Worm (Caenorhabditis elegans): ENCODE measurements around the gene sra-1.

The sra-1 gene

DNA sequence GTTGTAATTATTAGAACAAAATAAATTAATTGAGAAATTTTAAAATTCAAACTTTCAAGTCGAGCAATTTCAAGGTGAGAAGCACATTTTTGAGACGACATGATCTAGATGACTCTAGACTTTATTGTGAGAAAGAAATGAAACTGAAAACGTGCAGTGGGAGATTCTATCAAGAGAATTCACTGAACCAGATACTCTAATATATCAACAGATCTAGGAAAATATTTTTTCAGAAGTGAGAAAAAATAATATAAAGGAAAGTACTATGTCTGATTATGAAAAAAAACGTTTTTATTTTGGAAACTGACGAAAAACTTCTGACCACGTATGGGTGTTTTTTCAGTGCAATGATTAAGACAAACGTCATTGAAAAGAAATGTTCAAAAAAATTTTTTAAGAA, 19.3 kb upstream of the sra-1 start, which contains the start of gene sra-3:
sra-3 (minus strand) TSS at position 101 of the 400 bp plus-strand sequence.
- no peak for TF ChIP-seq nhr-237 (tag; optimal IDR thresholded peaks at IDR 0.05)
- TF ChIP-seq sptf-1 (tag; optimal IDR thresholded peaks at IDR 0.05), result no peak
- TF ChIP-seq blmp-1 (tag; optimal IDR thresholded peaks at IDR 0.05), result no peak
- TF ChIP-seq ceh-83 (GFP tag; optimal IDR thresholded peaks at IDR 0.05), result no peak
- TF ChIP-seq cnd-1 (tag; optimal IDR thresholded peaks at IDR 0.05), result no peak
- TF ChIP-seq snpc-4 (tag; optimal IDR thresholded peaks at IDR 0.05), result no peak
- TF ChIP-seq nhr-76 (tag; optimal IDR thresholded peaks at IDR 0.05), result no peak
- TF ChIP-seq pha-4 (tag; optimal IDR thresholded peaks at IDR 0.05), result no peak

DNA sequence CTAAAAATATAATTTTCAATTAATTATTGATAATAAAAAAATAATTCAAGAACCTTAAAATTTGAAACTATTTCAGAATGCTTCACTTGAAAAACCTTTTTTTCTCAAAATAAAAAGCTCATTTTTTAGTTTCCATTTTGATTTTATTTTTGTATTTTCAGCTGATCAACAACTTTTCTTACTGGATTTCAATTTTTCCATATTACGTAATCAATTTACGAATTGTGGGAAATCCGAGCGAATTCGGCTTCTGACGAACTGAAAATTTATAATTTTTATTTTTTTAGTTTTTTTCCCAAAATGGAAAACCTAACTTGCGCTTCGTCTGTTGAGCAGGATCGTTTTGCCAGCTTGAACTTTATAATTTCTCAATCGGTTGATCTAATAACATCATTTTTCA, 16.0 kb upstream of the sra-1 start, which contains the start of gene sra-8:
sra-8 (plus strand) TSS at position 301 of the 400 bp plus-strand sequence.
- no peak for TF ChIP-seq nhr-28 (tag; optimal IDR thresholded peaks at IDR 0.05)
- TF ChIP-seq zip-8 (tag; optimal IDR thresholded peaks at IDR 0.05), result peak; percentile 51

DNA sequence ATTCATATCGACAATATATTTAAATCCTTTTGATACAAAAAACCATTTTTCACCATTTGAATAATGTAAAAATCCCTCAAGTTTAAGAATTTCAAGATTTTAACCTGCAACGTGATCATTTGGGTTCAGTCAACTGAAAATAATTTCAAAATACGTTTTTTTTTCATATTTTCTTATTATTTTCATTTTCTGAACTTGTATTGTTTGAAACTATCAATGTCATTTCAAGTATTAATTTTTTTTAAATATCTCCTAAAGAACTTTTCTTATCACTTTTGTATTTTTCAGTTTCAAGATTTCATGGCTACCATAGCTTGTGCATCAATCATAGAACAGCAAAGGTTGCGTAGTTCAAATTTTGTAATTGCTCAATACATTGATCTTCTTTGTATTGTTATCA, 10.5 kb upstream of the sra-1 start, which contains the start of gene sra-9:
sra-9 (plus strand) TSS at position 301 of the 400 bp plus-strand sequence.
- TF ChIP-seq sem-2 (GFP tag; optimal IDR thresholded peaks at IDR 0.05) (no peak), nhr-2 (tag; optimal IDR thresholded peaks at IDR 0.05) (no peak), tbx-8 (GFP tag; optimal IDR thresholded peaks at IDR 0.05) (no peak), ces-1 (GFP tag; optimal IDR thresholded peaks at IDR 0.05) (no peak), flh-1 (GFP tag; optimal IDR thresholded peaks at IDR 0.05) (no peak), lin-13 (tag; optimal IDR thresholded peaks at IDR 0.05) (no peak), nhr-76 (tag; optimal IDR thresholded peaks at IDR 0.05) (no peak), cnd-1 (tag; optimal IDR thresholded peaks at IDR 0.05) (no peak), nhr-237 (tag; optimal IDR thresholded peaks at IDR 0.05) (no peak), hlh-1 (tag; optimal IDR thresholded peaks at IDR 0.05) (no peak), ceh-43 (GFP tag; optimal IDR thresholded peaks at IDR 0.05) (no peak), unc-62 (GFP tag; optimal IDR thresholded peaks at IDR 0.05) (no peak), zip-8 (tag; optimal IDR thresholded peaks at IDR 0.05) (no peak), sptf-1 (tag; optimal IDR thresholded peaks at IDR 0.05) (no peak), unc-39 (tag; optimal IDR thresholded peaks at IDR 0.05) (no peak), elt-1 (tag; optimal IDR thresholded peaks at IDR 0.05; ENCODE audit: borderline replicate concordance, insufficient read depth) (no peak), mls-2 (tag; optimal IDR thresholded peaks at IDR 0.05) (no peak), drap-1 (GFP tag; optimal IDR thresholded peaks at IDR 0.05) (no peak)

DNA sequence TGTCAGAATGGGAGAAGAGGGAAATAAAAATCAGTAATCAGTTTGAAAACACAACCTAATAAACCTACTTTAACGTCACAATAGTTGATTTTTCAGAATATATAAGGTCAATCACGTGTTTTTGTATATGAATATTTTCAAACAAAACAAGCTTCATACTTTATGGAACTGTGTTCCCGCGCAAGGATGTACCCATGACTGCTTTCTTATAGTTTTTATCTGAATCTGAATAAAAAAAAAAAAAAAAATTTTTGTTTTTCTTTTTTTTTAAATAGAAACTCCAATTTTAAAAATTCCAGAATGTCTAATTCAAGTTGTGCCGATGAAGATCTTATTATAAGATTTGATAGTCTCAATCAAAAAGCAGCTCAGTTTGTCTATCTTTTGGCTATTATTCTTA, 7.0 kb upstream of the sra-1 start, which contains the start of gene sra-2:
sra-2 (plus strand) TSS at position 301 of the 400 bp plus-strand sequence.
- TF ChIP-seq drap-1 (GFP tag; optimal IDR thresholded peaks at IDR 0.05), result no peak
- TF ChIP-seq blmp-1 (tag; optimal IDR thresholded peaks at IDR 0.05), result no peak
- no peak for TF ChIP-seq unc-39 (tag; optimal IDR thresholded peaks at IDR 0.05)
- TF ChIP-seq mab-5 (tag; optimal IDR thresholded peaks at IDR 0.05), result no peak
- no peak for TF ChIP-seq elt-1 (tag; optimal IDR thresholded peaks at IDR 0.05; ENCODE audit: borderline replicate concordance, insufficient read depth)
- no peak for TF ChIP-seq sem-2 (GFP tag; optimal IDR thresholded peaks at IDR 0.05)
- no peak for TF ChIP-seq ceh-43 (GFP tag; optimal IDR thresholded peaks at IDR 0.05)
- no peak for TF ChIP-seq pha-4 (tag; optimal IDR thresholded peaks at IDR 0.05)
- no peak for TF ChIP-seq zip-8 (tag; optimal IDR thresholded peaks at IDR 0.05)
- TF ChIP-seq cnd-1 (tag; optimal IDR thresholded peaks at IDR 0.05), result no peak
- no peak for TF ChIP-seq nhr-28 (tag; optimal IDR thresholded peaks at IDR 0.05)
- no peak for TF ChIP-seq ztf-11 (tag; optimal IDR thresholded peaks at IDR 0.05)
- TF ChIP-seq unc-62 (GFP tag; optimal IDR thresholded peaks at IDR 0.05), result no peak

DNA sequence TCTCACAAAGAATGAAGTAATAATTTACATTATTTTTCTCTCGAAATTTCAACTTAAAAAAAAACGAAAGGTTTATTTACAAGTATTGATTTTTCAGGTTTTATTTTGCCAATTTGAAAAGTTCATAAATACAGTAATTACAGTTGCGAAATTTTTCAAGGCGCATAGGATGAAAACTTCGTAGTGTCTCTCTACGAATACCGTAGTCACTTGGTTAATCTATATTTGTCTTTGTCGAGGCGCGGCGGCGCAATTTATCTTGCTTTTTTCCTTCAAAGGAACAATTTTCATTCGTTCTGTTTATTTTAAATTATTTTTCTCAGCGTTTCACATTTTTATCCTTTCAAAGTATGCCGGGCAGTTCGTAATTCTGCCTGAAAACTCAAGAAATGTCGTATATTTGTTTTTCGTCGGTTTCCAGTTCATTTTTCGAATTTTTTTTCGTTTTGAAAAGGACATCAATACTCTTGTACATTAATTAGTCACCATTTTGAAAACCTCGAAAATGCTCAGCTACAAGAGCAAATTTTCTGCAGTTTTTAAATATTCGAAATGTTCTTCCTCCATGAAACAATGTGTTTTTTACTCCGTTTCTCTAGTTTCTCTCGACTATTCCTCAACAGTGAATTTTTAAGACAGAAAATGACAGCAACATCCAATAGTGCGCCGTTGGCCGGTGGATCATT, 2.2 kb upstream of the sra-1 start, which contains the start of gene mex-6:
mex-6 (plus strand) TSS at position 636 of the 686 bp plus-strand sequence.
- TF ChIP-seq bed-3 (GFP tag; optimal IDR thresholded peaks at IDR 0.05) (no peak), lin-13 (tag; optimal IDR thresholded peaks at IDR 0.05) (no peak), drap-1 (GFP tag; optimal IDR thresholded peaks at IDR 0.05) (no peak), elt-3 (tag; optimal IDR thresholded peaks at IDR 0.05) (no peak), ces-1 (GFP tag; optimal IDR thresholded peaks at IDR 0.05) (no peak), sptf-1 (tag; optimal IDR thresholded peaks at IDR 0.05) (no peak), snpc-4 (tag; optimal IDR thresholded peaks at IDR 0.05) (no peak), pha-4 (tag; optimal IDR thresholded peaks at IDR 0.05) (no peak), nhr-28 (tag; optimal IDR thresholded peaks at IDR 0.05) (no peak), ceh-83 (GFP tag; optimal IDR thresholded peaks at IDR 0.05) (no peak), ceh-39 (tag; optimal IDR thresholded peaks at IDR 0.05) (no peak), hlh-1 (tag; optimal IDR thresholded peaks at IDR 0.05) (no peak), unc-120 (tag; optimal IDR thresholded peaks at IDR 0.05; ENCODE audit: poor library complexity, severe bottlenecking) (no peak), elt-1 (tag; optimal IDR thresholded peaks at IDR 0.05; ENCODE audit: borderline replicate concordance, insufficient read depth) (no peak), mep-1 (tag; optimal IDR thresholded peaks at IDR 0.05) (no peak), ztf-11 (tag; optimal IDR thresholded peaks at IDR 0.05) (no peak), nhr-237 (tag; optimal IDR thresholded peaks at IDR 0.05) (no peak), lsy-2 (tag; optimal IDR thresholded peaks at IDR 0.05) (no peak), M03D4.4 (tag; optimal IDR thresholded peaks at IDR 0.05) (no peak), zip-8 (tag; optimal IDR thresholded peaks at IDR 0.05) (no peak)

Measured in whole organism, mixed stage, embryonic.